1 fruit fly cellular context compared by ENCODE assay signal in the genomic region with DNA sequence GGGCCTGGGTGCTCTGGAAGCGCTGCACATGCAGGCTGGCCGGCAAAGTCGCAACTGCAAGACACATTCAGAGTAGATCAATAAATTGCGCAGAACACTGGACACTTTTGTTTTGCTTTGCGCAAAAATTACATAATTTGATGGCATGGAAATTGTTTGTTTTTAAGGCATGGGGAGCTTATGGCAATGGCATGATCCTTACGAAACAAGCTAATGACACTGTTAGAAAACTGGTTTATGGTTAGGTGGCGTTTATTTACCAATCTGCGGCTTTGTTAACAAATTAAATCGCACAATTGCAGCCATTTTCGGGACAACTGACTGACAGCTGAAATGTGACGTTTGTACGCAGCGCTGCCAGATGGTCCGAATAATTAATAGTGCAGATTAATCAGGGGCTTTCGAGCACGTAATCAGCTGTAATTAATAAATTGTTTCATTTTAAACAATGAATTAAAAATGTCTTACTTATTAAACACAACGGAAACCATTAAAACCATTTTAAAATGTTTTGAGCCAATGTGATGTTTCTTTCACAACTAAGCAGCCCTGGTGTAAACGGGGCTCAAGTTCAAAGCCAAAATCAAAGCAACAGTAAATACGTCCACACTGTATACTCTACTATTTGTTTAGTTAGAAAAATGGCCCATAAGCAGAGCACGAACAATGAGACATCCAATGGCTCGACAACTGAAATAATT.
A peak's percentile ranks its signal among the peaks of the same experiment; 100 is the strongest.
TF ChIP-seq lines count a peak whose summit lies in the region.

Gene ND-51 (minus strand): TSS at position 376 of the 701 bp plus-strand sequence.
Gene CG13994 (plus strand): TSS at position 608 of the 701 bp plus-strand sequence.

TF ChIP-seq in whole organism, embryonic, 481 proteins besides CTCF, POLR2A, EP300 and RAD21 (continued from another document and continues in another):
- TF ChIP-seq Dp (GFP tag; optimal IDR thresholded peaks at IDR 0.05; lab: Kevin White, UChicago): peak; percentile 15
- TF ChIP-seq CG10654 (GFP tag; optimal IDR thresholded peaks at IDR 0.05; lab: Kevin White, UChicago): peak; percentile 86
- peak; percentile 75 for TF ChIP-seq CG17912 (GFP tag; optimal IDR thresholded peaks at IDR 0.05; lab: Kevin White, UChicago)
- TF ChIP-seq CG30403 (GFP tag; optimal IDR thresholded peaks at IDR 0.05; lab: Kevin White, UChicago): peak; percentile 87
- peak; percentile 75 for TF ChIP-seq Aef1 (GFP tag; IDR thresholded peaks at IDR 0.05; lab: Robert Waterston, UW)
- peak; percentile 58 for TF ChIP-seq btn (GFP tag; optimal IDR thresholded peaks at IDR 0.05; lab: Kevin White, UChicago)
- peak; percentile 72 for TF ChIP-seq CG8290 (GFP tag; optimal IDR thresholded peaks at IDR 0.05; lab: Kevin White, UChicago)
- peak; percentile 57 to 83 for TF ChIP-seq CG8290 (tag; optimal IDR thresholded peaks at IDR 0.05; lab: Kevin White, UChicago)
- peak; percentile 73 for TF ChIP-seq PHDP (tag; optimal IDR thresholded peaks at IDR 0.05; lab: Kevin White, UChicago)
- TF ChIP-seq CG17385 (GFP tag; optimal IDR thresholded peaks at IDR 0.05; lab: Kevin White, UChicago): peak; percentile 60
- no peak for TF ChIP-seq fru (optimal IDR thresholded peaks at IDR 0.05; lab: Kevin White, UChicago)
- TF ChIP-seq Opbp (GFP tag; IDR thresholded peaks at IDR 0.05; lab: Robert Waterston, UW; ENCODE audit: partially characterized antibody): no peak
- no peak for TF ChIP-seq cg (GFP tag; optimal IDR thresholded peaks at IDR 0.05; lab: Kevin White, UChicago)
- TF ChIP-seq D (optimal IDR thresholded peaks at IDR 0.05; lab: Kevin White, UChicago): no peak
- peak; percentile 66 for TF ChIP-seq D (GFP tag; optimal IDR thresholded peaks at IDR 0.05; lab: Kevin White, UChicago)
- 0 out of 3 replicates have a peak, but pooled peaks have one; percentile 76 for TF ChIP-seq CG2199 (GFP tag; IDR thresholded peaks at IDR 0.05; lab: Robert Waterston, UW)
- TF ChIP-seq CG6254 (GFP tag; optimal IDR thresholded peaks at IDR 0.05; lab: Kevin White, UChicago): peak; percentile 63
- no peak for TF ChIP-seq Jarid2 (GFP tag; optimal IDR thresholded peaks at IDR 0.05; lab: Kevin White, UChicago)
- TF ChIP-seq z (GFP tag; IDR thresholded peaks at IDR 0.05; lab: Robert Waterston, UW): no peak
- peak; percentile 57 for TF ChIP-seq Lhr (GFP tag; optimal IDR thresholded peaks at IDR 0.05; lab: Kevin White, UChicago)
- peak; percentile 64; the same call in 1 of the 2 replicates for TF ChIP-seq E2f2 (GFP tag; IDR thresholded peaks at IDR 0.05; lab: Robert Waterston, UW)
- no peak for TF ChIP-seq CG31441 (GFP tag; IDR thresholded peaks at IDR 0.05; lab: Robert Waterston, UW)
- TF ChIP-seq insv (GFP tag; optimal IDR thresholded peaks at IDR 0.05; lab: Kevin White, UChicago): peak in 1 of 2 experiments; percentile 68
- TF ChIP-seq Hsf (GFP tag; optimal IDR thresholded peaks at IDR 0.05; lab: Kevin White, UChicago): peak; percentile 91
- peak; percentile 65 for TF ChIP-seq sens-2 (GFP tag; IDR thresholded peaks at IDR 0.05; lab: Robert Waterston, UW)
- TF ChIP-seq Dfd (GFP tag; optimal IDR thresholded peaks at IDR 0.05; lab: Kevin White, UChicago): no peak
- TF ChIP-seq CG15011 (GFP tag; optimal IDR thresholded peaks at IDR 0.05; lab: Kevin White, UChicago): no peak
- peak; percentile 53 for TF ChIP-seq CG31388 (GFP tag; optimal IDR thresholded peaks at IDR 0.05; lab: Kevin White, UChicago)
- TF ChIP-seq cad (GFP tag; optimal IDR thresholded peaks at IDR 0.05; lab: Kevin White, UChicago): no peak
- peak; percentile 29; the same call in 1 of the 2 replicates for TF ChIP-seq wor (GFP tag; IDR thresholded peaks at IDR 0.05; lab: Robert Waterston, UW)
- peak; percentile 54 for TF ChIP-seq trh (GFP tag; optimal IDR thresholded peaks at IDR 0.05; lab: Kevin White, UChicago)
- TF ChIP-seq NFAT (GFP tag; IDR thresholded peaks at IDR 0.05; lab: Robert Waterston, UW): peak; percentile 85
- TF ChIP-seq dimm (GFP tag; IDR thresholded peaks at IDR 0.05; lab: Robert Waterston, UW): peak; percentile 55; the same call in 1 of the 2 replicates
- TF ChIP-seq Mrtf (GFP tag; IDR thresholded peaks at IDR 0.05; lab: Robert Waterston, UW): peak; percentile 62
- peak; percentile 69 for TF ChIP-seq Awh (GFP tag; IDR thresholded peaks at IDR 0.05; lab: Robert Waterston, UW)
- peak; percentile 84 to 87 for TF ChIP-seq dpn (GFP tag; optimal IDR thresholded peaks at IDR 0.05; lab: Kevin White, UChicago)
- TF ChIP-seq cato (GFP tag; optimal IDR thresholded peaks at IDR 0.05; lab: Kevin White, UChicago; ENCODE audit: borderline replicate concordance): peak; percentile 40
- TF ChIP-seq sug (tag; optimal IDR thresholded peaks at IDR 0.05; lab: Kevin White, UChicago): peak; percentile 86
- peak; percentile 39 for TF ChIP-seq CG3407 (GFP tag; optimal IDR thresholded peaks at IDR 0.05; lab: Kevin White, UChicago)
- peak; percentile 43 for TF ChIP-seq CG3065 (GFP tag; optimal IDR thresholded peaks at IDR 0.05; lab: Kevin White, UChicago)
- no peak for TF ChIP-seq usp (GFP tag; optimal IDR thresholded peaks at IDR 0.05; lab: Kevin White, UChicago)
- peak; percentile 78 for TF ChIP-seq CG13894 (tag; optimal IDR thresholded peaks at IDR 0.05; lab: Kevin White, UChicago)
- peak; percentile 82; the same call in 3 of the 4 replicates for TF ChIP-seq Gug (GFP tag; IDR thresholded peaks at IDR 0.05; lab: Robert Waterston, UW)
- peak; percentile 85 for TF ChIP-seq caup (GFP tag; optimal IDR thresholded peaks at IDR 0.05; lab: Kevin White, UChicago; ENCODE audit: severe bottlenecking)
- TF ChIP-seq CG2875 (GFP tag; optimal IDR thresholded peaks at IDR 0.05; lab: Kevin White, UChicago): peak; percentile 69
- no peak for TF ChIP-seq CG31365 (tag; optimal IDR thresholded peaks at IDR 0.05; lab: Kevin White, UChicago)
- TF ChIP-seq Myb (GFP tag; optimal IDR thresholded peaks at IDR 0.05; lab: Kevin White, UChicago): peak; percentile 68
- TF ChIP-seq Chrac-16 (GFP tag; optimal IDR thresholded peaks at IDR 0.05; lab: Kevin White, UChicago): peak; percentile 72
- TF ChIP-seq Kr (GFP tag; optimal IDR thresholded peaks at IDR 0.05; lab: Kevin White, UChicago): no peak
- peak; percentile 44 for TF ChIP-seq CG6683 (GFP tag; optimal IDR thresholded peaks at IDR 0.05; lab: Kevin White, UChicago)
- TF ChIP-seq CG15073 (GFP tag; optimal IDR thresholded peaks at IDR 0.05; lab: Kevin White, UChicago): no peak
- peak; percentile 66 for TF ChIP-seq CG11247 (GFP tag; IDR thresholded peaks at IDR 0.05; lab: Robert Waterston, UW)
- TF ChIP-seq CG12219 (GFP tag; optimal IDR thresholded peaks at IDR 0.05; lab: Kevin White, UChicago): peak; percentile 58
- peak; percentile 64 for TF ChIP-seq CG14667 (GFP tag; IDR thresholded peaks at IDR 0.05; lab: Robert Waterston, UW)
- TF ChIP-seq Taf1 (GFP tag; IDR thresholded peaks at IDR 0.05; lab: Robert Waterston, UW): peak; percentile 57; the same call in 1 of the 2 replicates
- peak; percentile 78 for TF ChIP-seq Hr3 (GFP tag; optimal IDR thresholded peaks at IDR 0.05; lab: Kevin White, UChicago)
- TF ChIP-seq ase (GFP tag; IDR thresholded peaks at IDR 0.05; lab: Robert Waterston, UW): peak; percentile 80
- TF ChIP-seq CG6813 (GFP tag; optimal IDR thresholded peaks at IDR 0.05; lab: Kevin White, UChicago): peak; percentile 47
- TF ChIP-seq C15 (GFP tag; IDR thresholded peaks at IDR 0.05; lab: Robert Waterston, UW): peak; percentile 68; the same call in 1 of the 3 replicates
- peak; percentile 47; the same call in 1 of the 2 replicates for TF ChIP-seq ap (GFP tag; IDR thresholded peaks at IDR 0.05; lab: Robert Waterston, UW)
- TF ChIP-seq chinmo (GFP tag; IDR thresholded peaks at IDR 0.05; lab: Robert Waterston, UW; ENCODE audit: partially characterized antibody): no peak
- peak; percentile 63; the same call in 1 of the 2 replicates for TF ChIP-seq CG5953 (GFP tag; IDR thresholded peaks at IDR 0.05; lab: Robert Waterston, UW)
- peak; percentile 41 for TF ChIP-seq gcm (GFP tag; optimal IDR thresholded peaks at IDR 0.05; lab: Kevin White, UChicago)
- peak; percentile 70 for TF ChIP-seq CG6272 (GFP tag; IDR thresholded peaks at IDR 0.05; lab: Robert Waterston, UW)
- TF ChIP-seq CG6654 (GFP tag; optimal IDR thresholded peaks at IDR 0.05; lab: Kevin White, UChicago): peak; percentile 3
- TF ChIP-seq Med (GFP tag; lab: Kevin White, UChicago): peak; percentile 98
- peak; percentile 50 for TF ChIP-seq disco-r (GFP tag; optimal IDR thresholded peaks at IDR 0.05; lab: Kevin White, UChicago)
- TF ChIP-seq CG10565 (GFP tag; optimal IDR thresholded peaks at IDR 0.05; lab: Kevin White, UChicago): peak; percentile 20
- TF ChIP-seq Hmx (GFP tag; optimal IDR thresholded peaks at IDR 0.05; lab: Kevin White, UChicago): peak; percentile 62
- TF ChIP-seq CG7928 (GFP tag; optimal IDR thresholded peaks at IDR 0.05; lab: Kevin White, UChicago): no peak
- peak; percentile 88 for TF ChIP-seq Rfx (GFP tag; IDR thresholded peaks at IDR 0.05; lab: Robert Waterston, UW)
- TF ChIP-seq pum (GFP tag; optimal IDR thresholded peaks at IDR 0.05; lab: Kevin White, UChicago): peak; percentile 90
- peak; percentile 71 for TF ChIP-seq crc (GFP tag; optimal IDR thresholded peaks at IDR 0.05; lab: Kevin White, UChicago)
- peak; percentile 94 for TF ChIP-seq Elba2 (GFP tag; optimal IDR thresholded peaks at IDR 0.05; lab: Kevin White, UChicago)
- peak; percentile 76 for TF ChIP-seq Atf6 (GFP tag; IDR thresholded peaks at IDR 0.05; lab: Robert Waterston, UW)
- TF ChIP-seq run (tag; optimal IDR thresholded peaks at IDR 0.05; lab: Kevin White, UChicago): peak; percentile 58
- TF ChIP-seq CG11696 (GFP tag; IDR thresholded peaks at IDR 0.05; lab: Robert Waterston, UW): 0 out of 2 replicates have a peak, but pooled peaks have one; percentile 16
- peak; percentile 83 for TF ChIP-seq CG12391 (tag; optimal IDR thresholded peaks at IDR 0.05; lab: Kevin White, UChicago)
- peak; percentile 77 to 91 for TF ChIP-seq tll (GFP tag; optimal IDR thresholded peaks at IDR 0.05; lab: Kevin White, UChicago)
- TF ChIP-seq CG10209 (GFP tag; optimal IDR thresholded peaks at IDR 0.05; lab: Kevin White, UChicago): peak; percentile 71
- peak; percentile 63 for TF ChIP-seq chn (GFP tag; optimal IDR thresholded peaks at IDR 0.05; lab: Kevin White, UChicago)
- peak; percentile 40 for TF ChIP-seq CG4282 (GFP tag; optimal IDR thresholded peaks at IDR 0.05; lab: Kevin White, UChicago)
- TF ChIP-seq oc (tag; optimal IDR thresholded peaks at IDR 0.05; lab: Kevin White, UChicago): peak; percentile 78
- TF ChIP-seq Drgx (GFP tag; IDR thresholded peaks at IDR 0.05; lab: Robert Waterston, UW): peak; percentile 77
- TF ChIP-seq tup (GFP tag; optimal IDR thresholded peaks at IDR 0.05; lab: Kevin White, UChicago): peak; percentile 75
- TF ChIP-seq NfI (GFP tag; optimal IDR thresholded peaks at IDR 0.05; lab: Kevin White, UChicago): peak; percentile 87
- peak; percentile 84 for TF ChIP-seq ind (GFP tag; optimal IDR thresholded peaks at IDR 0.05; lab: Kevin White, UChicago)
- peak; percentile 75 for TF ChIP-seq her (GFP tag; optimal IDR thresholded peaks at IDR 0.05; lab: Kevin White, UChicago)
- TF ChIP-seq Bgb (GFP tag; IDR thresholded peaks at IDR 0.05; lab: Robert Waterston, UW; ENCODE audit: partially characterized antibody): no peak; the same call in 1 of the 2 replicates
- TF ChIP-seq CG1233 (GFP tag; optimal IDR thresholded peaks at IDR 0.05; lab: Kevin White, UChicago): peak; percentile 51
- TF ChIP-seq pan (optimal IDR thresholded peaks at IDR 0.05; lab: Kevin White, UChicago): no peak
- peak in 1 of 2 experiments; percentile 85 for TF ChIP-seq pan (GFP tag; optimal IDR thresholded peaks at IDR 0.05 in 1 of 2, IDR thresholded peaks at IDR 0.05 in 1 of 2)
- peak; percentile 53 for TF ChIP-seq unc-4 (GFP tag; IDR thresholded peaks at IDR 0.05; lab: Robert Waterston, UW; ENCODE audit: partially characterized antibody)
- TF ChIP-seq CG1832 (GFP tag; optimal IDR thresholded peaks at IDR 0.05; lab: Kevin White, UChicago): no peak
- no peak for TF ChIP-seq Lpt (GFP tag; optimal IDR thresholded peaks at IDR 0.05; lab: Kevin White, UChicago)
- no peak for TF ChIP-seq CG43689 (GFP tag; IDR thresholded peaks at IDR 0.05; lab: Robert Waterston, UW)
- peak; percentile 69 for TF ChIP-seq CG8765 (GFP tag; IDR thresholded peaks at IDR 0.05; lab: Robert Waterston, UW)
- TF ChIP-seq CG15269 (tag; optimal IDR thresholded peaks at IDR 0.05; lab: Kevin White, UChicago): peak; percentile 83
- peak; percentile 75 for TF ChIP-seq kni (GFP tag; optimal IDR thresholded peaks at IDR 0.05; lab: Kevin White, UChicago)
- TF ChIP-seq Sin3A (optimal IDR thresholded peaks at IDR 0.05; lab: Kevin White, UChicago): peak; percentile 87
- TF ChIP-seq ssp (GFP tag; IDR thresholded peaks at IDR 0.05; lab: Robert Waterston, UW): peak; percentile 94
- TF ChIP-seq hkb (optimal IDR thresholded peaks at IDR 0.05; lab: Kevin White, UChicago): no peak
- TF ChIP-seq hkb (GFP tag; IDR thresholded peaks at IDR 0.05; lab: Robert Waterston, UW): peak; percentile 84
- TF ChIP-seq Mad (GFP tag; optimal IDR thresholded peaks at IDR 0.05; lab: Kevin White, UChicago): peak; percentile 93
- TF ChIP-seq onecut (GFP tag; IDR thresholded peaks at IDR 0.05; lab: Robert Waterston, UW): peak; percentile 41; the same call in 1 of the 2 replicates
- TF ChIP-seq yki (optimal IDR thresholded peaks at IDR 0.05; lab: Kevin White, UChicago): no peak
- TF ChIP-seq CG4730 (GFP tag; IDR thresholded peaks at IDR 0.05; lab: Robert Waterston, UW): peak; percentile 73
- TF ChIP-seq Bdp1 (GFP tag; optimal IDR thresholded peaks at IDR 0.05; lab: Kevin White, UChicago): peak; percentile 69
- peak; percentile 85 for TF ChIP-seq Xrp1 (GFP tag; IDR thresholded peaks at IDR 0.05; lab: Robert Waterston, UW)
- TF ChIP-seq mirr (GFP tag; optimal IDR thresholded peaks at IDR 0.05; lab: Kevin White, UChicago): peak; percentile 71
- peak; percentile 91 for TF ChIP-seq B-H2 (GFP tag; optimal IDR thresholded peaks at IDR 0.05; lab: Kevin White, UChicago)
- peak; percentile 74 for TF ChIP-seq Max (GFP tag; optimal IDR thresholded peaks at IDR 0.05; lab: Kevin White, UChicago)
- peak; percentile 17 for TF ChIP-seq psq (GFP tag; optimal IDR thresholded peaks at IDR 0.05; lab: Kevin White, UChicago)
- no peak for TF ChIP-seq ATbp (GFP tag; optimal IDR thresholded peaks at IDR 0.05; lab: Kevin White, UChicago)
- TF ChIP-seq ttk (GFP tag; IDR thresholded peaks at IDR 0.05; lab: Robert Waterston, UW): peak; percentile 78
- no peak for TF ChIP-seq CG10321 (GFP tag; IDR thresholded peaks at IDR 0.05; lab: Robert Waterston, UW)
- peak; percentile 71 for TF ChIP-seq CG32772 (GFP tag; IDR thresholded peaks at IDR 0.05; lab: Robert Waterston, UW)
- TF ChIP-seq dm (GFP tag; optimal IDR thresholded peaks at IDR 0.05; lab: Kevin White, UChicago): peak; percentile 70
- TF ChIP-seq cwo (GFP tag; optimal IDR thresholded peaks at IDR 0.05; lab: Kevin White, UChicago): peak; percentile 70
- TF ChIP-seq CG17359 (tag; optimal IDR thresholded peaks at IDR 0.05; lab: Kevin White, UChicago): peak; percentile 82
